Worm (Caenorhabditis elegans): ENCODE data around the gene rps-13.

rps-13 gene

DNA sequence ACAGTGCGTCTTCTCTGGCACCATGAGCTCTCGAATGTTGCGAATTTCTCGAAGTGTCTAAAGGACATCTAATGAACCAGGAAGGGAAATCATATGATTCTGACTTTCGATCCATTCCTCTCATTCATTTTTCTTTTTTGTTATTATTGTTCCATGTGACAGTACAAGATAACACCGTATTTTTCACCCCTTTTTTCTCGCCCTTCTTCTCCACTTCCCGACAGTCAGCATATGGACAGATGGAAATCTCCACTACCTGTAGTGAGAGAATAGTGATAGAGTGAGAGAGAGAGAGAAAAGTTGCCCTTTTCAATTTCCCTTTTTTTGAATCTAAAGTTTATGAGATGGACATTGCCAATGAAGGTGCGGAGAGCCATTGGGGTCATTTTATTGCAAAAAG, 14.0 kb downstream of the rps-13 start (continued):
- no peak for TF ChIP-seq nhr-237 (tag; optimal IDR thresholded peaks at IDR 0.05)
- TF ChIP-seq F10B5.3 (tag; optimal IDR thresholded peaks at IDR 0.05) = no peak
- no peak for TF ChIP-seq unc-39 (tag; optimal IDR thresholded peaks at IDR 0.05)
- 0 out of 2 replicates have a peak, but pooled peaks have one; percentile 7 for TF ChIP-seq hmg-1.1 (GFP tag; IDR thresholded peaks at IDR 0.05)
- no peak for TF ChIP-seq nhr-41 (GFP tag; IDR thresholded peaks at IDR 0.05)
- peak; percentile 78 for TF ChIP-seq hlh-30 (tag; optimal IDR thresholded peaks at IDR 0.05; ENCODE audit: insufficient read depth)
- TF ChIP-seq ama-1 (optimal IDR thresholded peaks at IDR 0.05) = no peak
- TF ChIP-seq lin-1 (GFP tag; IDR thresholded peaks at IDR 0.05) = no peak
- no peak for TF ChIP-seq jun-1 (tag; optimal IDR thresholded peaks at IDR 0.05)
- TF ChIP-seq mes-2 (tag; optimal IDR thresholded peaks at IDR 0.05; ENCODE audit: poor library complexity, severe bottlenecking) = peak; percentile 19
- no peak for TF ChIP-seq nhr-42 (GFP tag; IDR thresholded peaks at IDR 0.05)
- no peak for TF ChIP-seq saeg-2 (GFP tag; IDR thresholded peaks at IDR 0.05)
- TF ChIP-seq ceh-20 (GFP tag; IDR thresholded peaks at IDR 0.05) = no peak
- peak; percentile 67 for TF ChIP-seq mxl-3 (GFP tag; optimal IDR thresholded peaks at IDR 0.05)
- TF ChIP-seq ctbp-1 (GFP tag; IDR thresholded peaks at IDR 0.05) = no peak

DNA sequence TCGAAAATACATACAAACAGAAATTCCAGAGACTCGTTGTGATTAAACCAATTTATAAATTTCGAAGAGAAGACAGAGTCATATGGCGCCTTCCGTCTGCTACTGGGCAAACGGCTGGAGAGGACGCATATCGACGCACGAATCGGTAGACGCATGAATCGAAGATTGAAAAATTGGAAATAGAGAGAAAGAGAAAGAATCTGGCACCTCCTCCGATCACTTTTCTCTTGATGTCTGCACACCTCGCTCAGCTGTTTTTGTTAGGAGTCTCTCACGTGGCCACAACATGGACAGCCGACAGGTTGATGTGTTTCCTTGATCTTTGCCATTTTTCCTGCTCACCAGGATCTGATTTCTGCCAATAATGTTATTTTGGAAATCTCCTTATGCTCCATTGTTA, 14.7 kb downstream of the rps-13 start:
- TF ChIP-seq nhr-77 (tag; optimal IDR thresholded peaks at IDR 0.05) (no peak), daf-19 (GFP tag; conservative IDR thresholded peaks at IDR 0.05) (no peak), skn-1 (tag; optimal IDR thresholded peaks at IDR 0.05) (no peak), gei-8 (GFP tag; optimal IDR thresholded peaks at IDR 0.05) (no peak), dmd-8 (GFP tag; IDR thresholded peaks at IDR 0.05) (no peak), tag-97 (GFP tag; IDR thresholded peaks at IDR 0.05) (no peak), mdt-29 (GFP tag; IDR thresholded peaks at IDR 0.05) (no peak), fkh-10 (GFP tag; optimal IDR thresholded peaks at IDR 0.05) (no peak), lin-29 (GFP tag; IDR thresholded peaks at IDR 0.05) (no peak), mxl-2 (GFP tag; conservative IDR thresholded peaks at IDR 0.05) (no peak), ceh-32 (tag; optimal IDR thresholded peaks at IDR 0.05; ENCODE audit: poor library complexity) (no peak), Y105C5A.15 (GFP tag; IDR thresholded peaks at IDR 0.05) (no peak), php-3 (GFP tag; IDR thresholded peaks at IDR 0.05) (no peak), madf-9 (GFP tag; conservative IDR thresholded peaks at IDR 0.05) (no peak), jun-1 (tag; optimal IDR thresholded peaks at IDR 0.05) (no peak), lin-1 (GFP tag; IDR thresholded peaks at IDR 0.05) (no peak), nhr-28 (tag; optimal IDR thresholded peaks at IDR 0.05) (peak; percentile 35), D1046.2 (GFP tag; IDR thresholded peaks at IDR 0.05) (no peak), mxl-3 (GFP tag; optimal IDR thresholded peaks at IDR 0.05) (peak; percentile 62), cey-2 (tag; optimal IDR thresholded peaks at IDR 0.05; ENCODE audit: borderline replicate concordance, insufficient read depth) (no peak), unc-130 (GFP tag; optimal IDR thresholded peaks at IDR 0.05) (no peak), ZK337.2 (GFP tag; IDR thresholded peaks at IDR 0.05) (no peak), F44E2.7 (GFP tag; IDR thresholded peaks at IDR 0.05) (no peak), nhr-237 (tag; optimal IDR thresholded peaks at IDR 0.05) (no peak), lin-38 (GFP tag; IDR thresholded peaks at IDR 0.05) (no peak), vab-7 (GFP tag; IDR thresholded peaks at IDR 0.05) (no peak), Y5F2A.4 (GFP tag; optimal IDR thresholded peaks at IDR 0.05) (no peak), ceh-20 (GFP tag; IDR thresholded peaks at IDR 0.05) (no peak), nhr-41 (GFP tag; IDR thresholded peaks at IDR 0.05) (no peak), ceh-62 (tag; optimal IDR thresholded peaks at IDR 0.05) (no peak), nhr-48 (tag; optimal IDR thresholded peaks at IDR 0.05) (no peak), nhr-102 (tag; optimal IDR thresholded peaks at IDR 0.05) (no peak), rbr-2 (tag; optimal IDR thresholded peaks at IDR 0.05) (no peak), Y75B8A.6 (GFP tag; IDR thresholded peaks at IDR 0.05) (no peak), tra-1 (GFP tag; IDR thresholded peaks at IDR 0.05) (0 out of 2 replicates have a peak, but pooled peaks have one; percentile 41), dmd-6 (GFP tag; IDR thresholded peaks at IDR 0.05) (peak; percentile 57), aly-2 (tag; optimal IDR thresholded peaks at IDR 0.05) (no peak), R02D3.7 (tag; optimal IDR thresholded peaks at IDR 0.05) (no peak), ama-1 (optimal IDR thresholded peaks at IDR 0.05) (no peak), egl-27 (tag; optimal IDR thresholded peaks at IDR 0.05) (no peak), nhr-6 (tag; optimal IDR thresholded peaks at IDR 0.05) (no peak)
